Fruit fly (Drosophila melanogaster): Measurements from ENCODE around the gene Jasper.

Jasper gene

DNA sequence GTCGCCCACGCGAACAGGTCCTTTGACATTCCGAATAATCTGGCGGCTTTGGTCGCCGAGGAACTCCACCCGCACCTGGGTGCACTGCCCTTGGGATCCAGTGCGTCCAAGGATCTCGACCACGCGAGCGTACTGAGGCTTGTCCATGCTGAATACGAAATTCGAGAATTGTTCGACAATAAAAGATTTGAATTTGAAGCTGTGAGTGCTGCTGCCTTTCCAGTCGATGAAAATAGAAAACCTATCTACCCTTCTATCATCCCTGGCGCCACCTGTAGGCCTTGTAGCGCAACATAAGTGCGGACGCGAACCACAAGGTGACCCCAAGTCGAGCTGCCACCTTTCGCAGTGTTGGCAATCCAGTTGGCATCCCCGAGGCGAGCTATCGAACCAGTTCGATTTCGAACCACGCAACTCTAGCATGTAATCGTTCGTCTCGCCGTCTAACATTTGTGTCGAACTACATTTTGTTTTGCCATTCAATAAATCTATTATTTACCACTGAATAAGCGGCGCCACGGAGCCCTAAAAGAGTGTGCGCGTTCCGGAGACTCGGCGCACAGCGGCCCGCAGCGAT is 29.8 kb upstream of the Jasper start, which contains the start of the genes RpS28a and Axn (continued):
- TF ChIP-seq fkh (GFP tag; optimal IDR thresholded peaks at IDR 0.05): no peak
- TF ChIP-seq Hr4 (GFP tag; optimal IDR thresholded peaks at IDR 0.05): no peak
- no peak for TF ChIP-seq fd59A (GFP tag; optimal IDR thresholded peaks at IDR 0.05)
- TF ChIP-seq net (GFP tag; optimal IDR thresholded peaks at IDR 0.05): no peak
- no peak for TF ChIP-seq achi (GFP tag; optimal IDR thresholded peaks at IDR 0.05)
- TF ChIP-seq CG11294 (GFP tag; IDR thresholded peaks at IDR 0.05): no peak
- TF ChIP-seq CG9139 (GFP tag; optimal IDR thresholded peaks at IDR 0.05): no peak
- no peak for TF ChIP-seq CG3032 (tag; optimal IDR thresholded peaks at IDR 0.05)

DNA sequence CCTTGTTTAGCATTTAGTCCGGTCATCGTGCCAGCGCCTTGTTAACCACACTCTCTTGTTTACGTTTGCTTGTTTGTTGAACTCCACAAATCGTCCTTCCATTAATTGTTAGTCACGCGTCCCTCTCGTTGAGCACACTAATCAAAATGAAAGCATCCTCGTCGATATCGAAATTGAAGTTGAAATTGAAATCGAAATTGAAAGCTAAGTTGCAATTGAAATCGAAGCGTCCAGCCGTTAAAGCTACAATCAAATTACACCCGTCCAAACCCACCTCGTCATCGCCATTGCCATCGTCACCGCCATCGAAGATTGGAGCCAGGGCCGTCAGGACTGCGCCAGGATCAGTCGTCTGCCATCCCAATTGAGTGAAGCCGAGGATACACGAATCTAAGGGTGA is 28.9 kb upstream of the Jasper start:
- TF ChIP-seq Gug (GFP tag; IDR thresholded peaks at IDR 0.05) (no peak), CG10631 (GFP tag; optimal IDR thresholded peaks at IDR 0.05) (no peak), CG6792 (GFP tag; optimal IDR thresholded peaks at IDR 0.05) (no peak), Eip93F (GFP tag; optimal IDR thresholded peaks at IDR 0.05) (no peak)

DNA sequence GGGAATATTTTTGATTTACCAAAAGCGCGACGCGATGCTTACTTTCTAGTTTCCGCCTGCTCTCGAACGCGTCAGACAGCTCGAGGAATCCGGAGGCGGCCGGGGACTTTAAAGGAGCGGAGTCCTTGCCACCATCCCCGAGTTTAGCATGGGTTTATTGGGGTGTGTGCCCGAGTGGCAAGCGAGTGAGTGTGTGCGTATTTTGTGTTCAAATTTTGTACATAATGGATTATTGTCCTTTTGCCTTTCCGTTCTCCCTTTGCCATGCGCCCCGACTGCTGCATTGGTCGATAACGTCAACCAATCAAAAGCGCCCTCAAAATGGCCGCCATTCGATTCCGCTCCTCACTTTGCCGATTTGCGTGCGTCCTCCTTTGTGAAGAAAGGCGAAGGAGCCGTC is 22.3 kb upstream of the Jasper start:
- TF ChIP-seq Gug (GFP tag; IDR thresholded peaks at IDR 0.05) (no peak), Sox15 (GFP tag; optimal IDR thresholded peaks at IDR 0.05) (no peak), Smox (GFP tag; optimal IDR thresholded peaks at IDR 0.05) (no peak), cyc (GFP tag; optimal IDR thresholded peaks at IDR 0.05) (no peak), Eip93F (GFP tag; optimal IDR thresholded peaks at IDR 0.05) (no peak), spab (GFP tag; optimal IDR thresholded peaks at IDR 0.05) (no peak), CG3919 (GFP tag; optimal IDR thresholded peaks at IDR 0.05) (no peak)

DNA sequence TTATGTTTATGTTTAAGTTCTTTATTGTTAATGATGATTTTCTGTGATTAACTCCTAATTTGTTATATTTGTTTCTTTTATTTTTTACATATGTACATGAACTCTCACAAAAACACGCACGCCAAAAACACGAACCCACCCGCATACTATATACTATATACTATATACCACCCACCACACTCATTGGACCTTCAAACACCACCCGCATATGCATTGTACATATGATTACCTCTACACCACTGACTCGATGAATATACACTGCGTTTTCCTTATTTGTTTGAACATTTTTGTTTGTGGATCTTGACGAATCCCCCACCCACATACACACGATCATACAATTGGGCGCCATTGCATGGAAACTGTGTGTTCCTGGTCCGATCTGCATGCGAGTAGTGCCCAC is 20.0 kb upstream of the Jasper start:
- TF ChIP-seq Lpt (GFP tag; optimal IDR thresholded peaks at IDR 0.05) (no peak), dac (GFP tag; optimal IDR thresholded peaks at IDR 0.05) (no peak), fd59A (GFP tag; optimal IDR thresholded peaks at IDR 0.05) (no peak), lz (GFP tag; optimal IDR thresholded peaks at IDR 0.05) (no peak), Sox14 (GFP tag; optimal IDR thresholded peaks at IDR 0.05) (no peak), CG10631 (GFP tag; optimal IDR thresholded peaks at IDR 0.05) (no peak), Ets96B (tag; optimal IDR thresholded peaks at IDR 0.05) (no peak), Eip78C (GFP tag) (no peak), spab (GFP tag; optimal IDR thresholded peaks at IDR 0.05) (no peak), Smox (GFP tag; optimal IDR thresholded peaks at IDR 0.05) (no peak), CG11902 (GFP tag; optimal IDR thresholded peaks at IDR 0.05) (no peak), Sox15 (GFP tag; optimal IDR thresholded peaks at IDR 0.05) (no peak), CG11294 (GFP tag; IDR thresholded peaks at IDR 0.05) (no peak), esn (GFP tag; optimal IDR thresholded peaks at IDR 0.05) (no peak), CG3919 (GFP tag; optimal IDR thresholded peaks at IDR 0.05) (no peak), svp (GFP tag) (no peak), salr (GFP tag; optimal IDR thresholded peaks at IDR 0.05) (no peak), CG3032 (tag; optimal IDR thresholded peaks at IDR 0.05) (no peak)

DNA sequence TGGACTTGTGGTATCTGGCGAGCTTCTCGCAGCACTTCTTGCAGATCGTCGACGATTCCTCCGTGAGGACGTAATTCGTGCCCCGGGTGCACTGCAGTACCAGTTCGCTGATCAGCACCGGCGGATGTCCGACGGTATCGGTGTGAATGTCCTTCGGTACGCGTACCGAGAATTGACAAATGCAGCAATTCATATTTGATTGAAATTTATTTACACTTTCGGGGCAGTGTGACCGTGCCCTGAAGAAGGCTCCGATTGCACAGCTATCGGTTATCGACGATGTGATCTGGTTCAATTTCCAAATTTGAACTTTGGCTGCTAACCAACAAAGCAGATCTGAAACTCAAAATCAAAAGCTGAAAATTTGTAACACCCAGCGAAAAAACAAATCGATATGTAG is 15.7 kb upstream of the Jasper start, which contains the start of gene ZIPIC:
TSS of gene ZIPIC (minus strand) at position 262 of the 400 bp plus-strand sequence.
- TF ChIP-seq CG4318 (GFP tag; optimal IDR thresholded peaks at IDR 0.05) (no peak), Sox15 (GFP tag; optimal IDR thresholded peaks at IDR 0.05) (no peak), CG3919 (GFP tag; optimal IDR thresholded peaks at IDR 0.05) (no peak), CG7368 (GFP tag; optimal IDR thresholded peaks at IDR 0.05) (no peak), Eip93F (GFP tag; optimal IDR thresholded peaks at IDR 0.05) (no peak), CG10631 (GFP tag; optimal IDR thresholded peaks at IDR 0.05) (no peak), Hr39 (GFP tag; optimal IDR thresholded peaks at IDR 0.05) (no peak), Eip75B (GFP tag; optimal IDR thresholded peaks at IDR 0.05) (no peak), CG6854 (GFP tag; optimal IDR thresholded peaks at IDR 0.05) (no peak), lz (GFP tag; optimal IDR thresholded peaks at IDR 0.05) (no peak)

All from whole organism, prepupa.